Worm (Caenorhabditis elegans) whole organism, late embryonic: ENCODE measurements around the gene pap-1.

Experiments
- Y22D7AL.16 ChIP-seq: sonication (generic microtip); optimal IDR thresholded peaks from 2 replicates; lab custom pipeline; 2016; ENCODE audit warnings: missing genetic modification characterization, missing compliant biosample characterization
- ceh-2 ChIP-seq: sonication (generic microtip); optimal IDR thresholded peaks from 2 replicates; lab custom pipeline; 2016; ENCODE audit warnings: missing genotype, missing genetic modification characterization, missing compliant biosample characterization
- ceh-22 ChIP-seq: sonication (generic microtip); optimal IDR thresholded peaks from 2 replicates; lab custom pipeline; 2017; ENCODE audit warnings: missing biosample characterization, missing genetic modification characterization
- dmd-4 ChIP-seq: sonication (generic microtip); optimal IDR thresholded peaks from 2 replicates; lab custom pipeline; 2016; ENCODE audit warnings: borderline replicate concordance, missing genetic modification characterization, missing compliant biosample characterization
- fax-1 ChIP-seq: sonication (generic microtip); optimal IDR thresholded peaks from 2 replicates; lab custom pipeline; 2016; ENCODE audit warnings: missing genotype, missing genetic modification characterization, missing compliant biosample characterization
- fkh-10 ChIP-seq: fragments of 150-350 bp; optimal IDR thresholded peaks from 2 replicates; lab custom pipeline; 2014; ENCODE audit warnings: missing biosample characterization, missing genetic modification reagents, missing genetic modification characterization
- tbx-2 ChIP-seq: sonication (generic microtip); optimal IDR thresholded peaks from 2 replicates; lab custom pipeline; 2016; ENCODE audit warnings: missing genetic modification characterization, missing compliant biosample characterization
- unc-3 ChIP-seq, 2 experiments: fragments of 200-800 bp in 1 of 2; sonication (Bioruptor generic) in 1 of 2; sonication (generic microtip) in 1 of 2; conservative IDR thresholded peaks in 1 of 2; optimal IDR thresholded peaks in 1 of 2; 2 replicates each; pipeline versions ENCODE4 v1.3.6 to Lab custom; 2016 to 2022; ENCODE audit warnings: missing compliant biosample characterization in 2 of 2, missing genetic modification characterization in 2 of 2, missing genetic modification reagents in 1 of 2
- unc-55 ChIP-seq: sonication (generic microtip); optimal IDR thresholded peaks from 2 replicates; lab custom pipeline; 2017; ENCODE audit warnings: missing biosample characterization, missing genetic modification reagents, missing genetic modification characterization

ce11 chrV:10428608-10429007 lies 13.2 kb upstream of the pap-1 start, which contains the start of gene tag-314:
- TF ChIP-seq Y22D7AL.16 (tag; lab: Kevin White, UChicago), result no peak
- TF ChIP-seq tbx-2, result no peak
- no peak for TF ChIP-seq fkh-10
- no peak for TF ChIP-seq ceh-2 (tag; lab: Kevin White, UChicago)
- TF ChIP-seq unc-3 (GFP tag; conservative IDR thresholded peaks at IDR 0.05; lab: Robert Waterston, UW), result no peak
- TF ChIP-seq unc-3 (tag; optimal IDR thresholded peaks at IDR 0.05; lab: Kevin White, UChicago), result no peak
- TF ChIP-seq fax-1, result no peak
- TF ChIP-seq ceh-22 (tag; lab: Kevin White, UChicago), result no peak
- no peak for TF ChIP-seq dmd-4 (tag; lab: Kevin White, UChicago)
- TF ChIP-seq unc-55, result no peak
